Fruit fly (Drosophila melanogaster): ENCODE data around the gene CG32161.

dm6 chr3L:16873127-16873543 is 27.1 kb downstream of the CG32161 start:
- TF ChIP-seq GATAd (GFP tag; optimal IDR thresholded peaks at IDR 0.05) (no peak), usp (GFP tag; optimal IDR thresholded peaks at IDR 0.05) (no peak), HLH106 (tag; optimal IDR thresholded peaks at IDR 0.05) (no peak)
